Worm (Caenorhabditis elegans) whole organism, early embryonic: ENCODE measurements around the gene F10C1.8.

Source experiments
- B0310.2 ChIP-seq: sonication (generic microtip); optimal IDR thresholded peaks from 2 replicates; lab custom pipeline; 2016; ENCODE audit warnings: mild to moderate bottlenecking, missing genetic modification characterization, missing compliant biosample characterization
- F13C5.2 ChIP-seq: sonication (generic microtip); optimal IDR thresholded peaks from 2 replicates; lab custom pipeline; 2017; ENCODE audit warnings: mild to moderate bottlenecking, missing genetic modification characterization, inconsistent platforms, missing compliant biosample characterization
- aly-1 ChIP-seq: sonication (generic microtip); optimal IDR thresholded peaks from 2 replicates; lab custom pipeline; 2016; ENCODE audit warnings: missing genetic modification characterization, missing compliant biosample characterization
- ama-1 ChIP-seq: fragments of 150-350 bp; optimal IDR thresholded peaks from 2 replicates; lab custom pipeline; 2014
- ceh-13 ChIP-seq: fragments of 200-800 bp; sonication (Bioruptor generic); optimal IDR thresholded peaks from 2 replicates; lab custom pipeline; 2018; ENCODE audit warnings: mild to moderate bottlenecking, missing genetic modification characterization, missing compliant biosample characterization
- ceh-36 ChIP-seq: sonication (generic microtip); optimal IDR thresholded peaks from 2 replicates; lab custom pipeline; 2016; ENCODE audit warnings: missing genetic modification characterization, inconsistent platforms, missing compliant biosample characterization
- ets-7 ChIP-seq: sonication (generic microtip); optimal IDR thresholded peaks from 2 replicates; lab custom pipeline; 2016; ENCODE audit warnings: missing genotype, missing genetic modification characterization, missing compliant biosample characterization
- flt-1 ChIP-seq: fragments of 200-800 bp; sonication (Bioruptor generic); IDR thresholded peaks from 2 replicates; pipeline ENCODE4 v1.3.6; 2022; ENCODE audit warnings: missing genetic modification characterization, missing compliant biosample characterization
- hmg-4 ChIP-seq: fragments of 200-800 bp; sonication (Bioruptor generic); optimal IDR thresholded peaks from 2 replicates; lab custom pipeline; 2018; ENCODE audit warnings: mild to moderate bottlenecking, missing genetic modification characterization, missing compliant biosample characterization
- hnd-1 ChIP-seq: sonication (generic microtip); optimal IDR thresholded peaks from 2 replicates; lab custom pipeline; 2016; ENCODE audit warnings: missing genetic modification characterization, missing compliant biosample characterization
- pes-1 ChIP-seq: fragments of 200-800 bp; sonication (Bioruptor generic); IDR thresholded peaks from 2 replicates; pipeline ENCODE4 v1.3.6; 2022; ENCODE audit warnings: missing genetic modification reagents, missing genetic modification characterization, missing compliant biosample characterization
- scrt-1 ChIP-seq: fragments of 200-800 bp; sonication (Bioruptor generic); IDR thresholded peaks from 2 replicates; pipeline ENCODE4 v1.3.6; 2022; ENCODE audit warnings: missing genetic modification characterization, missing compliant biosample characterization
- tbx-11 ChIP-seq: fragments of 200-800 bp; sonication (Bioruptor generic); IDR thresholded peaks from 2 replicates; pipeline ENCODE4 v1.3.6; 2022; ENCODE audit warnings: missing genetic modification characterization, missing compliant biosample characterization
- tbx-37 ChIP-seq: fragments of 200-800 bp; sonication (Bioruptor generic); conservative IDR thresholded peaks from 2 replicates; pipeline ENCODE4 v1.3.6; 2022; ENCODE audit warnings: missing genetic modification reagents, missing genetic modification characterization, missing compliant biosample characterization
- tra-4 ChIP-seq: sonication (generic microtip); optimal IDR thresholded peaks from 2 replicates; lab custom pipeline; 2017; ENCODE audit warnings: missing genetic modification characterization, missing compliant biosample characterization

Gene F10C1.8

ce11 chrII:5805303-5805702 lies 51.0 kb downstream of the F10C1.8 start, which contains the start of gene K05F1.10:
K05F1.10 (minus strand) TSS chrII:5805473.
- TF ChIP-seq ceh-13 (GFP tag; lab: Kevin White, UChicago), result no peak
- TF ChIP-seq flt-1 (GFP tag; lab: Robert Waterston, UW), result no peak
- no peak for TF ChIP-seq ama-1
- TF ChIP-seq pes-1, result no peak
- TF ChIP-seq F13C5.2 (tag; lab: Kevin White, UChicago), result no peak
- no peak for TF ChIP-seq ets-7
- TF ChIP-seq scrt-1 (GFP tag; lab: Robert Waterston, UW), result no peak
- no peak for TF ChIP-seq hmg-4 (GFP tag; lab: Kevin White, UChicago)
- TF ChIP-seq tbx-11 (GFP tag; lab: Robert Waterston, UW), result no peak
- TF ChIP-seq tra-4 (tag; lab: Kevin White, UChicago), result no peak
- no peak for TF ChIP-seq aly-1 (tag; lab: Kevin White, UChicago)
- no peak for TF ChIP-seq tbx-37
- TF ChIP-seq hnd-1 (tag; lab: Kevin White, UChicago), result no peak
- TF ChIP-seq B0310.2 (tag; lab: Kevin White, UChicago), result no peak
- TF ChIP-seq ceh-36 (tag; lab: Kevin White, UChicago), result no peak
